Worm (Caenorhabditis elegans): ENCODE data around the gene clec-45.

clec-45 gene

DNA sequence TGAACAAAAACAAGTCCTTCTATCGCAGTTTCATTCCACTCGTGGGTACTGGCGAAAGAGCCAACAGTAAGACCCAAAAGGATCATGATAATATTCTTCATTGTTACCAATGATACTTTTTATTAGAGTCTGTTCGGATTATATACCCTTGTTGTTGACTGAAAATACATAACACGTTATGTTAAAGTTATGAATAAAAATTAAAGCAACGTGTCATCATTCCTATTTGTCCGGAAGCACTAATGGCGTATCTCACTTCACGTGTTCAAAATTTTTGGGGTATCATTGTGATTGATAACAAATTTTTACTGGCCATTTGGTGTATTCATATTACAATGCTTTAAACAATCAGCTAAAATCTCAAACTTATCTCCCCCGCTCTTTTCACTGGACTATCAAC, 36.5 kb upstream of the clec-45 start, which contains the start of gene scl-26:
scl-26 (minus strand) TSS at position 101 of the 400 bp plus-strand sequence.
- TF ChIP-seq ZK337.2 (GFP tag; IDR thresholded peaks at IDR 0.05) (no peak), spr-3 (GFP tag; optimal IDR thresholded peaks at IDR 0.05) (no peak), Y48G9A.11 (GFP tag; IDR thresholded peaks at IDR 0.05) (no peak), fkh-10 (GFP tag; optimal IDR thresholded peaks at IDR 0.05) (no peak)

DNA sequence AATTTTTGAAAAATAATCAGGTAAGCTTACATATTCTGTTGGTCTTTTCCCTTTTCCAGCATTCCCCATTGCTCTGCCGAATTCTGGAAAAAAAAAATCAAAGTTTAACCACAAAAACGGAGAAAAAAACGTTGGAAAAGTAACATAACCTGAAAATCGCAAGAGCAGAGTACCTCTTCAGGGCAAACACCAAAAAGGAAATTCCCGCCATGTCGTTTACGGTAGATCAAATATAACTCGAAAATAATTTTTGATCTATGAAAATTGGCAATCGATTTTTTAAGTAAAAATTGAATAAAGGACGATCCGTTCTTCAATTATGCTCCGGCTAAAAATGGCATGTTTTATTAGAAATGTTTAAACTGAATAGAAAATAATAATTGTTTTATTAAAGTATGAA, 34.5 kb upstream of the clec-45 start, which contains the start of gene C50E3.11:
C50E3.11 (minus strand) TSS at position 83 of the 400 bp plus-strand sequence.
- TF ChIP-seq aha-1 (tag) = no peak
- no peak for TF ChIP-seq hlh-11 (tag; optimal IDR thresholded peaks at IDR 0.05)
- no peak for TF ChIP-seq ceh-28 (tag; optimal IDR thresholded peaks at IDR 0.05)
- TF ChIP-seq nhr-76 (tag; optimal IDR thresholded peaks at IDR 0.05) = no peak
- no peak for TF ChIP-seq spr-3 (GFP tag; optimal IDR thresholded peaks at IDR 0.05)
- no peak for TF ChIP-seq Y5F2A.4 (GFP tag; optimal IDR thresholded peaks at IDR 0.05)
- TF ChIP-seq unc-62 (GFP tag; optimal IDR thresholded peaks at IDR 0.05 in 1 of 2) = no peak
- TF ChIP-seq unc-62 (tag; optimal IDR thresholded peaks at IDR 0.05) = no peak
- TF ChIP-seq aly-2 (tag; optimal IDR thresholded peaks at IDR 0.05) = no peak
- TF ChIP-seq Y75B8A.6 (GFP tag; IDR thresholded peaks at IDR 0.05) = no peak
- no peak for TF ChIP-seq lir-3 (tag; optimal IDR thresholded peaks at IDR 0.05)
- no peak for TF ChIP-seq hif-1 (tag; optimal IDR thresholded peaks at IDR 0.05)
- no peak for TF ChIP-seq lin-38 (GFP tag; IDR thresholded peaks at IDR 0.05)

DNA sequence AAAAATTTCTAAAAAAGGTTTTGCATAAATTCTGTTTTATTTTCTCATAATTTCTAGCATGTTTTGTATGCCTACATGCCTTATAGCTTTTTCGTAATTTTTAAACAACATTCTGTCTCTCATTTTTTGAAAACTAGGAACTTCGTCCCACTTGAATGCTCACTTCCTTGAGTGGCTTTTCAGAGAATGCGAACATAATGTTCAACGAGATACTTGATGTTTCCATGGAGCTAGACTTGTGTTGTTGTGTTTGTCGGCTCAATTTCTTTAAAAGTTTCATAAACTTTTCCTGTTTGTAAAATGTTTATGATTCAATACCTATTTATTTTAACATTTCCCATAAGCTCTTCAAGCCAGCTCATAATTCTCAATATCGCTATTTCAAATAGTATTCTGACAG, 33.0 kb upstream of the clec-45 start, which contains the start of gene clec-213:
clec-213 (plus strand) TSS at position 301 of the 400 bp plus-strand sequence.
- TF ChIP-seq attf-4 (tag; optimal IDR thresholded peaks at IDR 0.05) = no peak
- no peak for TF ChIP-seq nhr-41 (GFP tag; IDR thresholded peaks at IDR 0.05)
- TF ChIP-seq F37D6.2 (tag; optimal IDR thresholded peaks at IDR 0.05) = no peak
- no peak for TF ChIP-seq nhr-10 (tag; optimal IDR thresholded peaks at IDR 0.05)
- no peak for TF ChIP-seq ceh-82 (tag; optimal IDR thresholded peaks at IDR 0.05)
- no peak for TF ChIP-seq lin-15B (tag; optimal IDR thresholded peaks at IDR 0.05)
- no peak for TF ChIP-seq madf-9 (GFP tag; conservative IDR thresholded peaks at IDR 0.05)
- TF ChIP-seq hmg-1.1 (GFP tag; IDR thresholded peaks at IDR 0.05) = no peak
- no peak for TF ChIP-seq lir-3 (tag; optimal IDR thresholded peaks at IDR 0.05)
- no peak for TF ChIP-seq nhr-77 (tag; optimal IDR thresholded peaks at IDR 0.05)

DNA sequence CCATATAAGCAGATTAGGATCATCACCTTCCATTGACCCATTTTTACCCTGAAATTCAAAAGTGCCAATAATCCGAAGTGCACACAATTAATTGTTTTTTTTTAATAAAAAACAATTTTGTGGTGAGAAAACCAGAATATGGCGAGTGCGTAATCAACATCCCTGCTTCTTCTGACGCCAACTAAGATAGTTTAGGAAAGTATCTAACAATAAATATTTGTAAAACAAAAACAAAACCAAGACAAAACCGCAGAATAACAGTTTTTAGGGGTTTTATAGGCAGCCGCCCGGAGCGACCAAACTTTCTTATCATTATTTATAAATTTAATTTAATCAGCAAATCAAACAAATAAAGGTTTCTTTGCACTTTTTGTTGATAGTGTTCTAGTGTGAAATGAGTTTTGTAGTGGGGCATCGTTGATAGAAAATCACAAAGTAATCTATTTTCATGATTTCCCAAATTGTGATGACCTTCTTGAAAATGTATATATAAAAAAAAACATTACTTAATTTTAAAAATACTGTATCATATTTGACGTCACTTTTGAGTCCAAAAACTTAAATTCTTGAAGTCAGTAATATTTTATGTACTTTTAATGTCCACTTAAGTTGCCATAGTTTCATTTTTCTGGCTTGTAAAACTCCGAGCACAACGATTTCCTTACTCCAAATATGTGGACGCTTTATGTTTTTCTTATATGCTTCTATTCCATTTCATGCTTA, 28.0 kb upstream of the clec-45 start, which contains the start of the genes folt-3 and clec-214:
folt-3 (minus strand) TSS at position 51 of the 723 bp plus-strand sequence.
clec-214 (plus strand) TSS at position 673 of the 723 bp plus-strand sequence.
- TF ChIP-seq mxl-2 (GFP tag; conservative IDR thresholded peaks at IDR 0.05) (no peak), nhr-28 (tag; optimal IDR thresholded peaks at IDR 0.05) (peak; percentile 80)

DNA sequence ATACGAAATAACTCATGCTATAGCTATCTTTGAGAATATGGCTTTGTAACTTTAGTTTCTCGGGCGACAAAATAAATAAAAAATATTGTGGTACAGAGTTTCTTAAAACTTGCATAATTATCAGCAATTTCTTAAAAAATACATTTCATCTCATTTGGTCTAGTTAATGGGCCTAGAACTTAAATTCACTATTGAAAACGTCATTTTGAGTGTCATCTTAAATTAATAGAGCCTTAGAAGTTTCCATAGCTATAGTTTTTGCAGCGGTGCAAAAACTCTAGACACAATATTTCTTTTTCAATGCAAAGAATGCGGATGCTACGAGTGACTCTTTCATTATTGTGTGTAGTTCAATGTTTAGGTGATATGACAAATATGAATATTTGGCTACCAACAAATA, 25.9 kb upstream of the clec-45 start, which contains the start of gene clec-215:
clec-215 (plus strand) TSS at position 301 of the 400 bp plus-strand sequence.
- TF ChIP-seq dmd-6 (GFP tag; IDR thresholded peaks at IDR 0.05) = no peak
- TF ChIP-seq D1046.2 (GFP tag; IDR thresholded peaks at IDR 0.05) = no peak
- TF ChIP-seq nhr-111 (GFP tag; optimal IDR thresholded peaks at IDR 0.05) = no peak
- no peak for TF ChIP-seq cey-2 (tag; optimal IDR thresholded peaks at IDR 0.05; ENCODE audit: borderline replicate concordance, insufficient read depth)
- no peak for TF ChIP-seq F37D6.2 (tag; optimal IDR thresholded peaks at IDR 0.05)
- TF ChIP-seq spr-3 (GFP tag; optimal IDR thresholded peaks at IDR 0.05) = no peak
- TF ChIP-seq Y75B8A.6 (GFP tag; IDR thresholded peaks at IDR 0.05) = no peak
- TF ChIP-seq nhr-6 (tag; optimal IDR thresholded peaks at IDR 0.05) = no peak
- no peak for TF ChIP-seq zip-2 (tag; optimal IDR thresholded peaks at IDR 0.05)
- TF ChIP-seq ZK337.2 (GFP tag; IDR thresholded peaks at IDR 0.05) = no peak
- TF ChIP-seq Y5F2A.4 (GFP tag; optimal IDR thresholded peaks at IDR 0.05) = no peak
- TF ChIP-seq spr-1 (tag; optimal IDR thresholded peaks at IDR 0.05) = no peak
- TF ChIP-seq nhr-237 (tag; optimal IDR thresholded peaks at IDR 0.05) = no peak
- no peak for TF ChIP-seq nhr-48 (tag; optimal IDR thresholded peaks at IDR 0.05)
- TF ChIP-seq zag-1 (tag; optimal IDR thresholded peaks at IDR 0.05) = no peak
